Fruit fly (Drosophila melanogaster): Measurements from ENCODE around the gene CG42340.
A peak's percentile ranks its signal among the peaks of the same experiment; 100 is the strongest.

The CG42340 gene

DNA sequence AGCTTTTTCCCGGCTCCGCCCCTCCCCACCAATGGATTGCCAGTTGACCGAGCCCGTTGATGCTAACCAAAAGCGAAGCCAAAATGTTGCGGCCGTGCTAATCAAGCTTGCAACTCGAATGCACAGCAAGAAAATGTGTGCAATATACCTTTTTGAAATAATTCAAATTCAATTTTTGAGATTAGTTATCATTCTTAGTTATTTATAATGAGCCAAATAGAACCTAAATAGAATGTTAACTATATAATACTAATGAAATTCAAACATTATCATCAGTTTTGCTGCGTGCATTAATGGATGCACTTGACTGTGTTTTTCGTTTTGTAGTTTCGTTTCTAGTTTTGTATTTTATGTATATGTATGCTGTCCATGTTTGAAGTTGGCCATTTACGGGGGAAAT lies 18.2 kb upstream of the CG42340 start (continued):
- TF ChIP-seq CG8632 (GFP tag; optimal IDR thresholded peaks at IDR 0.05) (peak; percentile 30), Smox (GFP tag; optimal IDR thresholded peaks at IDR 0.05) (peak; percentile 49), CG7368 (GFP tag; optimal IDR thresholded peaks at IDR 0.05) (peak; percentile 7), fd85E (GFP tag; optimal IDR thresholded peaks at IDR 0.05) (no peak), spab (GFP tag; optimal IDR thresholded peaks at IDR 0.05) (peak; percentile 27), CG9139 (GFP tag; optimal IDR thresholded peaks at IDR 0.05) (no peak), Sox102F (GFP tag; optimal IDR thresholded peaks at IDR 0.05) (peak; percentile 42), Hr39 (GFP tag; optimal IDR thresholded peaks at IDR 0.05) (peak; percentile 31)

DNA sequence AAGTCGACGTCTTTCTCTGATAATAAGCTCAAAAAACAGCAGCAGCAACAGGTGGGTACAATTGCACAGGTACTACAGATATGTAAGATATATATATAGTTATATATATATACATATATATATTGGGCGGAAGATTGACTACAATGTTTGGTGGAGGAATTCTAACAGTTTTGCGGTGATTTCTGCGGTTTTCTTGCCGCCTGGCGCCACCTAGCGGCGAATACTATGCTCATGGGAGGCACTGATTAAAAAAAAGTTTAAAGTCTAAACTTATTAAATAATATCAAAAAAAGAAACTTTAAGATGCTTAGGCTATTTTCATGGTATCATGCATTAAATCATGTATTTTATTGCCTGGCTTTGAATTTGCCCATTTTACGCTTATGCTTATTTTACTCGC lies 17.2 kb upstream of the CG42340 start:
- TF ChIP-seq CG8119 (GFP tag; IDR thresholded peaks at IDR 0.05) (no peak), cyc (GFP tag; optimal IDR thresholded peaks at IDR 0.05) (no peak), acj6 (GFP tag; optimal IDR thresholded peaks at IDR 0.05) (no peak), pdm3 (GFP tag; optimal IDR thresholded peaks at IDR 0.05) (no peak), CG11762 (GFP tag; optimal IDR thresholded peaks at IDR 0.05; ENCODE audit: insufficient read depth) (no peak), Met (GFP tag; optimal IDR thresholded peaks at IDR 0.05) (no peak), CG6276 (GFP tag; optimal IDR thresholded peaks at IDR 0.05) (no peak), CG6792 (GFP tag; optimal IDR thresholded peaks at IDR 0.05) (no peak), Smox (GFP tag; optimal IDR thresholded peaks at IDR 0.05) (no peak), CG1621 (tag; optimal IDR thresholded peaks at IDR 0.05) (no peak), CG4318 (GFP tag; optimal IDR thresholded peaks at IDR 0.05) (no peak), CG10669 (GFP tag; optimal IDR thresholded peaks at IDR 0.05) (no peak), Blimp-1 (GFP tag; optimal IDR thresholded peaks at IDR 0.05) (no peak), Lpt (GFP tag; optimal IDR thresholded peaks at IDR 0.05) (no peak), vri (GFP tag; optimal IDR thresholded peaks at IDR 0.05) (no peak), CG32006 (GFP tag; optimal IDR thresholded peaks at IDR 0.05) (no peak), CG3032 (tag; optimal IDR thresholded peaks at IDR 0.05) (no peak), Ets21C (GFP tag; optimal IDR thresholded peaks at IDR 0.05) (no peak)

DNA sequence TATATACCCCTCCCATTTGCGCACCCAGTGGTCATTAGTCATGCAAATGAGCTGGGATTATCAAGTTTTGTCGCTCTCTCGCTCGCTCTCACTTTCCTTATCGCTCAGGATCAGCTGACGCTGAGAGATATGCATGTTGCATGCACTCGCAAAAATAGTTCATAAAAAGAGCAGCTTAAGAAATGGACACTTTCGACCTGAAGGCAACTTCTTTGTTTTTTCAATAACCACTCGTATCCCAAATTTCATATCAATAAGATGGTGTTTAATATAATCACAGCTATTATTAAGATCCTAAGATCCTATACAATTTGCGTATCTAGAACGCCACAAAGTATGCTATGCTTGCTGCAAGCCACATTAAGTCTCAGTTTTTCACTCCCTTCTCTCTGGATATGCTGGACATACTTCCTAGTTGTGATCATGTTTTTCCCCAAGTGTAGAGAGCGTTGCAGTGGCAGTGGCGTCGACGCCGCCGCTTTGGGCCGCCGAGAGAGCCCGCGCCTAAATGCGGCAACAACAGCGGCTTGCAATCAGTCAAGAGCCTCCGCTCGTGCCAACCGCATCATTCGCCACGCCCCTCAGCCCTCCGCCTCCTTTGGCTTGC lies 16.2 kb upstream of the CG42340 start, which contains the start of gene CG34417:
CG34417 (plus strand) TSS at position 557 of the 607 bp plus-strand sequence.
- peak; percentile 45 for TF ChIP-seq fd85E (GFP tag; optimal IDR thresholded peaks at IDR 0.05)
- peak; percentile 55 for TF ChIP-seq CG8319 (GFP tag; optimal IDR thresholded peaks at IDR 0.05)
- TF ChIP-seq Met (GFP tag; optimal IDR thresholded peaks at IDR 0.05): peak; percentile 85
- TF ChIP-seq esn (GFP tag; optimal IDR thresholded peaks at IDR 0.05): peak; percentile 87
- peak; percentile 78 for TF ChIP-seq Smox (GFP tag; optimal IDR thresholded peaks at IDR 0.05)
- TF ChIP-seq CG11762 (GFP tag; optimal IDR thresholded peaks at IDR 0.05; ENCODE audit: insufficient read depth): peak; percentile 69
- TF ChIP-seq CG6792 (GFP tag; optimal IDR thresholded peaks at IDR 0.05): peak; percentile 84
- TF ChIP-seq Hr4 (GFP tag; optimal IDR thresholded peaks at IDR 0.05): peak; percentile 86
- TF ChIP-seq Eip75B (GFP tag; optimal IDR thresholded peaks at IDR 0.05): peak; percentile 80
- TF ChIP-seq CG15336 (GFP tag; IDR thresholded peaks at IDR 0.05): peak; percentile 79
- peak; percentile 71 for TF ChIP-seq spab (GFP tag; optimal IDR thresholded peaks at IDR 0.05)
- peak; percentile 57 for TF ChIP-seq vri (GFP tag; optimal IDR thresholded peaks at IDR 0.05)
- peak; percentile 76 for TF ChIP-seq CG8632 (GFP tag; optimal IDR thresholded peaks at IDR 0.05)
- peak; percentile 67 for TF ChIP-seq CG11902 (GFP tag; optimal IDR thresholded peaks at IDR 0.05)
- TF ChIP-seq CG9139 (GFP tag; optimal IDR thresholded peaks at IDR 0.05): peak; percentile 27
- peak; percentile 74 for TF ChIP-seq Sox102F (GFP tag; optimal IDR thresholded peaks at IDR 0.05)
- peak; percentile 77 for TF ChIP-seq Sox14 (GFP tag; optimal IDR thresholded peaks at IDR 0.05)
- peak; percentile 91 for TF ChIP-seq svp (GFP tag)
- peak; percentile 73 for TF ChIP-seq dsx (GFP tag; optimal IDR thresholded peaks at IDR 0.05; ENCODE audit: poor library complexity, severe bottlenecking)
- peak; percentile 68 for TF ChIP-seq Lpt (GFP tag; optimal IDR thresholded peaks at IDR 0.05)
- no peak; the same call in 1 of the 2 replicates for TF ChIP-seq CG11294 (GFP tag; IDR thresholded peaks at IDR 0.05)
- peak; percentile 84 for TF ChIP-seq CG6808 (GFP tag; optimal IDR thresholded peaks at IDR 0.05)
- peak; percentile 76 for TF ChIP-seq CG10669 (GFP tag; optimal IDR thresholded peaks at IDR 0.05)
- peak; percentile 81 for TF ChIP-seq lz (GFP tag; optimal IDR thresholded peaks at IDR 0.05)
- TF ChIP-seq Hr38 (GFP tag; optimal IDR thresholded peaks at IDR 0.05): no peak
- peak; percentile 74 for TF ChIP-seq Hr39 (GFP tag; optimal IDR thresholded peaks at IDR 0.05)
- TF ChIP-seq CG3919 (GFP tag; optimal IDR thresholded peaks at IDR 0.05): peak; percentile 80
- TF ChIP-seq Ets96B (tag; optimal IDR thresholded peaks at IDR 0.05): peak; percentile 71
- TF ChIP-seq CG10631 (GFP tag; optimal IDR thresholded peaks at IDR 0.05): peak; percentile 75
- TF ChIP-seq cyc (GFP tag; optimal IDR thresholded peaks at IDR 0.05): peak; percentile 64
- TF ChIP-seq CG6276 (GFP tag; optimal IDR thresholded peaks at IDR 0.05): peak; percentile 75
- peak; percentile 17 for TF ChIP-seq Eip93F (GFP tag; optimal IDR thresholded peaks at IDR 0.05)
- peak; percentile 59 for TF ChIP-seq CG1621 (tag; optimal IDR thresholded peaks at IDR 0.05)
- no peak for TF ChIP-seq fkh (GFP tag; optimal IDR thresholded peaks at IDR 0.05)
- TF ChIP-seq Eip78C (GFP tag): peak; percentile 97
- TF ChIP-seq Ets21C (GFP tag; optimal IDR thresholded peaks at IDR 0.05): peak; percentile 63
